Worm (Caenorhabditis elegans): ENCODE data around the gene mrps-9.

ce11 chrIII:8229480-8229879 lies 36.4 kb upstream of the mrps-9 start:
- TF ChIP-seq unc-62 (GFP tag; optimal IDR thresholded peaks at IDR 0.05) (no peak), snpc-4 (tag; optimal IDR thresholded peaks at IDR 0.05) (no peak), elt-3 (tag; optimal IDR thresholded peaks at IDR 0.05) (no peak), blmp-1 (tag; optimal IDR thresholded peaks at IDR 0.05) (no peak), ztf-11 (tag; optimal IDR thresholded peaks at IDR 0.05) (no peak), nhr-237 (tag; optimal IDR thresholded peaks at IDR 0.05) (no peak), nhr-76 (tag; optimal IDR thresholded peaks at IDR 0.05) (no peak), pha-4 (tag; optimal IDR thresholded peaks at IDR 0.05) (no peak), lin-13 (tag; optimal IDR thresholded peaks at IDR 0.05) (no peak), nhr-12 (tag; optimal IDR thresholded peaks at IDR 0.05) (no peak), unc-39 (tag; optimal IDR thresholded peaks at IDR 0.05) (no peak)

All from whole organism, mixed stage, embryonic.